Worm (Caenorhabditis elegans) whole organism, L1 larva: ENCODE measurements around the gene F26F2.7.

Source experiments
- rnt-1 ChIP-seq: sonication (generic microtip); optimal IDR thresholded peaks from 2 replicates; lab custom pipeline; 2016; ENCODE audit warnings: mild to moderate bottlenecking, missing genetic modification characterization, moderate library complexity, missing compliant biosample characterization
- snu-23 ChIP-seq: sonication (generic microtip); optimal IDR thresholded peaks from 2 replicates; lab custom pipeline; 2016; ENCODE audit warnings: missing genetic modification characterization, missing compliant biosample characterization
- ztf-11 ChIP-seq, 2 experiments: sonication (generic microtip); optimal IDR thresholded peaks; 2 replicates each; lab custom pipeline; 2016 to 2017; ENCODE audit warnings: missing genetic modification characterization in 2 of 2, missing biosample characterization in 1 of 2, missing compliant biosample characterization in 1 of 2

DNA sequence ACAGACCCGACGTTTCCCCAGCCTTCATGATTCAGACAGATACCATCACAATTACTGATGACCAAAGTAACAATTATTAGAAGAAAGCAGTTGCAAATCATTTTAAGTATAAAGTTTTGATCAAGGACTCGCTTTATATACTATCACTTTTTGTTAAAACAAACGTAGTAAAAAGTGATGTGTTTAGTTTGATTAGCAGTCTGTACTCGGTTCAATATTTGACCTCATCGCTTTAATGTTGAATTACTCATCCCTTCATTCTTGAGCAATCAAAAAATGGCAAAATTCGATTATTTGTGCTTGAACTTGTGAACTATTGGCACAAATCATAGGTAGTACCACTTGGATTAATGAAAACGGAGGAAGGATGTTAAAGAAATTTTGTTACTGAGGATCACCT is 22.5 kb upstream of the F26F2.7 start, which contains the start of gene abf-4:
- no peak for TF ChIP-seq snu-23 (GFP tag; lab: Kevin White, UChicago)
- no peak for TF ChIP-seq ztf-11 (tag; optimal IDR thresholded peaks at IDR 0.05; lab: Kevin White, UChicago)
- TF ChIP-seq rnt-1 (tag; lab: Kevin White, UChicago), result no peak
